Fruit fly (Drosophila melanogaster) whole organism, embryonic: ENCODE measurements around the gene AOX4.

Source experiments
- CG10147 ChIP-seq: fragments of 200-800 bp; sonication (Bioruptor generic); optimal IDR thresholded peaks from 2 replicates; lab custom pipeline; 2019; ENCODE audit warnings: missing biosample characterization, mild to moderate bottlenecking, missing genetic modification characterization, moderate library complexity
- CG12155 ChIP-seq: fragments of 200-800 bp; sonication (Bioruptor generic); optimal IDR thresholded peaks from 3 replicates; lab custom pipeline; 2016; ENCODE audit warnings: missing biosample characterization, missing genetic modification characterization
- CG12236 ChIP-seq: fragments of 200-800 bp; sonication (Bioruptor generic); optimal IDR thresholded peaks from 2 replicates; lab custom pipeline; 2016; ENCODE audit warnings: missing biosample characterization, missing genetic modification characterization
- CG1233 ChIP-seq: fragments of 200-800 bp; sonication (Bioruptor generic); optimal IDR thresholded peaks from 4 replicates; lab custom pipeline; 2018; ENCODE audit warnings: missing biosample characterization, mild to moderate bottlenecking, missing genetic modification characterization
- CG13123 ChIP-seq: fragments of 200-800 bp; sonication (Bioruptor generic); optimal IDR thresholded peaks from 2 replicates; lab custom pipeline; 2016; ENCODE audit warnings: missing biosample characterization, missing genetic modification characterization
- CG1647 ChIP-seq: fragments of 200-800 bp; sonication (Bioruptor generic); optimal IDR thresholded peaks from 3 replicates; lab custom pipeline; 2016; ENCODE audit warnings: missing biosample characterization, missing genetic modification characterization
- CG17361 ChIP-seq: fragments of 200-800 bp; sonication (Bioruptor generic); IDR thresholded peaks from 3 replicates; pipeline ENCODE4 v1.3.6; 2022; ENCODE audit warnings: missing biosample characterization, missing genetic modification characterization
- CG34376 ChIP-seq: fragments of 200-800 bp; sonication (Bioruptor generic); optimal IDR thresholded peaks from 2 replicates; lab custom pipeline; 2018; ENCODE audit warnings: missing biosample characterization, mild to moderate bottlenecking, missing genetic modification characterization
- CG42726 ChIP-seq: fragments of 200-800 bp; sonication (Bioruptor generic); IDR thresholded peaks from 2 replicates; pipeline ENCODE4 v1.3.6; 2022; ENCODE audit warnings: missing biosample characterization, missing genetic modification characterization; ENCODE audit not compliant: partially characterized antibody
- CG8944 ChIP-seq: fragments of 200-800 bp; sonication (Bioruptor generic); optimal IDR thresholded peaks from 3 replicates; lab custom pipeline; 2016; ENCODE audit warnings: missing biosample characterization, missing genetic modification characterization
- Eip74EF ChIP-seq, 2 experiments: fragments of 200-800 bp in 1 of 2; fragments of >200 bp in 1 of 2; sonication (Bioruptor generic) in 1 of 2; optimal IDR thresholded peaks; 2 replicates each; lab custom pipeline; 2017 to 2019; ENCODE audit warnings: missing biosample characterization in 2 of 2, missing genetic modification characterization in 2 of 2, mild to moderate bottlenecking in 1 of 2, moderate library complexity in 1 of 2
- HLH3B ChIP-seq: fragments of 200-800 bp; sonication (Bioruptor generic); IDR thresholded peaks from 2 replicates; pipeline ENCODE4 v1.3.6; 2022; ENCODE audit warnings: missing biosample characterization, missing genetic modification characterization
- Hr51 ChIP-seq, 2 experiments: fragments of 200-800 bp; sonication (Bioruptor generic); optimal IDR thresholded peaks; 2 replicates in 1 of 2; 3 replicates in 1 of 2; lab custom pipeline; 2016 to 2018; ENCODE audit warnings: missing biosample characterization in 2 of 2, missing genetic modification characterization in 2 of 2, mild to moderate bottlenecking in 1 of 2, moderate library complexity in 1 of 2
- Hr78 ChIP-seq, 2 experiments: fragments of 200-800 bp in 1 of 2; fragments of >200 bp in 1 of 2; sonication (Bioruptor generic) in 1 of 2; optimal IDR thresholded peaks; 2 replicates each; lab custom pipeline; 2017 to 2019; ENCODE audit warnings: missing biosample characterization in 2 of 2, missing genetic modification characterization in 2 of 2, mild to moderate bottlenecking in 1 of 2, moderate library complexity in 1 of 2
- Nf-YA ChIP-seq: fragments of 200-800 bp; sonication (Bioruptor generic); IDR thresholded peaks from 2 replicates; pipeline ENCODE4 v1.3.6; 2022; ENCODE audit warnings: missing biosample characterization, missing genetic modification characterization
- Nf-YB ChIP-seq: fragments of 200-800 bp; sonication (Bioruptor generic); optimal IDR thresholded peaks from 3 replicates; lab custom pipeline; 2019; ENCODE audit warnings: missing biosample characterization, mild to moderate bottlenecking, missing genetic modification characterization, moderate library complexity
- Rx ChIP-seq: fragments of 200-800 bp; sonication (Bioruptor generic); IDR thresholded peaks from 2 replicates; pipeline ENCODE4 v1.3.6; 2022; ENCODE audit warnings: missing biosample characterization, missing genetic modification characterization
- abd-A ChIP-seq: fragments of 200-800 bp; sonication (Bioruptor generic); optimal IDR thresholded peaks from 3 replicates; lab custom pipeline; 2019; ENCODE audit warnings: missing biosample characterization, mild to moderate bottlenecking, missing genetic modification characterization, moderate library complexity
- ap ChIP-seq: fragments of 200-800 bp; sonication (Bioruptor generic); IDR thresholded peaks from 2 replicates; pipeline ENCODE4 v1.3.6; 2022; ENCODE audit warnings: missing biosample characterization, missing genetic modification characterization
- chinmo ChIP-seq: fragments of 200-800 bp; sonication (Bioruptor generic); IDR thresholded peaks from 4 replicates; pipeline ENCODE4 v1.3.6; 2022; ENCODE audit warnings: missing biosample characterization, missing genetic modification characterization; ENCODE audit not compliant: partially characterized antibody
- chn ChIP-seq: fragments of 200-800 bp; sonication (Bioruptor generic); optimal IDR thresholded peaks from 2 replicates; lab custom pipeline; 2016; ENCODE audit warnings: missing biosample characterization, missing genetic modification characterization
- crol ChIP-seq: fragments of 200-800 bp; sonication (Bioruptor generic); IDR thresholded peaks from 2 replicates; pipeline ENCODE4 v1.3.6; 2022; ENCODE audit warnings: missing biosample characterization, missing genetic modification characterization
- cwo ChIP-seq: fragments of 200-800 bp; sonication (Bioruptor generic); optimal IDR thresholded peaks from 3 replicates; lab custom pipeline; 2017; ENCODE audit warnings: missing biosample characterization, missing genetic modification characterization, mild to moderate bottlenecking, moderate library complexity, missing genetic modification reagents
- dysf ChIP-seq: fragments of 200-800 bp; sonication (Bioruptor generic); IDR thresholded peaks from 3 replicates; pipeline ENCODE4 v1.3.6; 2022; ENCODE audit warnings: missing biosample characterization, missing genetic modification characterization
- exex ChIP-seq: fragments of 200-800 bp; sonication (Bioruptor generic); optimal IDR thresholded peaks from 4 replicates; lab custom pipeline; 2018; ENCODE audit warnings: missing biosample characterization, mild to moderate bottlenecking, missing genetic modification characterization, moderate library complexity
- kni ChIP-seq: fragments of 200-800 bp; sonication (Bioruptor generic); optimal IDR thresholded peaks from 3 replicates; lab custom pipeline; 2017; ENCODE audit warnings: mild to moderate bottlenecking, missing biosample characterization, missing genetic modification reagents, missing genetic modification characterization
- nerfin-1 ChIP-seq: fragments of 200-800 bp; sonication (Bioruptor generic); optimal IDR thresholded peaks from 3 replicates; lab custom pipeline; 2019; ENCODE audit warnings: missing biosample characterization, mild to moderate bottlenecking, missing genetic modification characterization, moderate library complexity
- pros ChIP-seq: fragments of 200-800 bp; sonication (Bioruptor generic); optimal IDR thresholded peaks from 3 replicates; lab custom pipeline; 2019; ENCODE audit warnings: missing biosample characterization, mild to moderate bottlenecking, missing genetic modification characterization, moderate library complexity
- scrt ChIP-seq: fragments of 200-800 bp; sonication (Bioruptor generic); optimal IDR thresholded peaks from 2 replicates; lab custom pipeline; 2018; ENCODE audit warnings: missing biosample characterization, mild to moderate bottlenecking, missing genetic modification characterization, moderate library complexity
- tin ChIP-seq: fragments of 200-800 bp; sonication (Bioruptor generic); optimal IDR thresholded peaks from 3 replicates; lab custom pipeline; 2016; ENCODE audit warnings: missing biosample characterization, missing genetic modification characterization
- wdn ChIP-seq: fragments of 200-800 bp; sonication (Bioruptor generic); IDR thresholded peaks from 2 replicates; pipeline ENCODE4 v1.3.6; 2022; ENCODE audit warnings: missing biosample characterization, missing genetic modification characterization
- zen2 ChIP-seq: fragments of 200-800 bp; sonication (Bioruptor generic); IDR thresholded peaks from 3 replicates; pipeline ENCODE4 v1.3.6; 2022; ENCODE audit warnings: missing biosample characterization, missing genetic modification characterization; ENCODE audit not compliant: partially characterized antibody

Gene AOX4

dm6 chr3R:15512249-15512648 is 40.4 kb downstream of the AOX4 start:
- TF ChIP-seq zen2 (no peak), pros (peak; percentile 92), abd-A (tag; lab: Kevin White, UChicago) (peak; percentile 57), Hr51 (GFP tag; optimal IDR thresholded peaks at IDR 0.05; lab: Kevin White, UChicago) (peak in 1 of 2 experiments; percentile 33), chinmo (GFP tag; lab: Robert Waterston, UW) (0 out of 4 replicates have a peak, but pooled peaks have one; percentile 24), scrt (GFP tag; lab: Kevin White, UChicago) (peak; percentile 54), nerfin-1 (tag; lab: Kevin White, UChicago) (peak; percentile 44), kni (GFP tag; lab: Kevin White, UChicago) (peak; percentile 24), Nf-YB (no peak), CG10147 (GFP tag; lab: Kevin White, UChicago) (no peak)
- TF ChIP-seq, all 482 proteins: peak for 7

- TF ChIP-seq CG1647 (GFP tag; lab: Kevin White, UChicago) = no peak
- no peak for TF ChIP-seq cwo (GFP tag; lab: Kevin White, UChicago)
- TF ChIP-seq Eip74EF (GFP tag; optimal IDR thresholded peaks at IDR 0.05; lab: Kevin White, UChicago) = no peak
- no peak for TF ChIP-seq Rx
- no peak for TF ChIP-seq CG13123 (GFP tag; lab: Kevin White, UChicago)
- no peak for TF ChIP-seq wdn
- no peak for TF ChIP-seq CG12236 (GFP tag; lab: Kevin White, UChicago)
- no peak for TF ChIP-seq CG34376 (GFP tag; lab: Kevin White, UChicago)
- TF ChIP-seq CG17361 (GFP tag; lab: Robert Waterston, UW) = no peak
- TF ChIP-seq CG12155 = no peak
- no peak for TF ChIP-seq HLH3B (GFP tag; lab: Robert Waterston, UW)
- no peak for TF ChIP-seq chn (GFP tag; lab: Kevin White, UChicago)
- no peak for TF ChIP-seq CG42726
- no peak for TF ChIP-seq CG1233
- TF ChIP-seq tin (GFP tag; lab: Kevin White, UChicago) = no peak
- no peak for TF ChIP-seq CG8944 (GFP tag; lab: Kevin White, UChicago)
- TF ChIP-seq crol (GFP tag; lab: Robert Waterston, UW) = no peak
- TF ChIP-seq dysf (GFP tag; lab: Robert Waterston, UW) = no peak
- no peak for TF ChIP-seq ap (GFP tag; lab: Robert Waterston, UW)
These were observed 42.8 kb downstream of the AOX4 start, which contains the start of gene CG44013 for dm6 chr3R:15509817-15510216. CG44013 (minus strand) TSS chr3R:15509917.

- TF ChIP-seq Hr78 (GFP tag; optimal IDR thresholded peaks at IDR 0.05; lab: Kevin White, UChicago) = no peak
- peak; percentile 35 for TF ChIP-seq exex (tag; lab: Kevin White, UChicago)
- TF ChIP-seq, all 482 proteins: peak for 1
These were observed 44.0 kb downstream of the AOX4 start, which contains the start of gene CG44014 for dm6 chr3R:15508631-15509030. CG44014 (minus strand) TSS chr3R:15508886.

DNA sequence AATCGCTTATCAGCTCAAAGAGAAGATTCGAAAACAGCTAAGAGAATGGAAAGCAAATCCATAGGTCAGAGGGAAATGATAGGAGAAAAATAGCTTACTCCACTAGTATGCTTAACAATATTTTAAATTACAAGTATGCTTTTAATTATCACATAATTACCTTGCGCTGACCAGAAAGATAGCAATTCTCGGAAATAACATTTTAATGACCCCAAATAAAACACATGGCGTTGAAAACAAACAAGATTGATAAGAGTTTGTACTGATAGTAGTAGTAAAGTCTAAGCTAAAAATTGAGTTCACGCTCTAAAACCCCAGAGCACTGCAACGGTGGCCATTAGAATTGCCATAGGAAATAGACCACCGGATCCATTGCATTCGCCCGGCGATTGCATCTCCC is 44.9 kb downstream of the AOX4 start:
- no peak for TF ChIP-seq Nf-YA (GFP tag; lab: Robert Waterston, UW)
- peak; percentile 44 for TF ChIP-seq exex (tag; lab: Kevin White, UChicago)
